Fruit fly (Drosophila melanogaster): ENCODE measurements around the gene ssp2.

ssp2 gene

dm6 chr3L:13919794-13920631 is 45.0 kb upstream of the ssp2 start (continued):
- TF ChIP-seq crol (GFP tag; IDR thresholded peaks at IDR 0.05) (peak; percentile 91), CG6765 (GFP tag; optimal IDR thresholded peaks at IDR 0.05) (peak; percentile 86), CG6254 (GFP tag; optimal IDR thresholded peaks at IDR 0.05) (peak; percentile 89), Adf1 (GFP tag; IDR thresholded peaks at IDR 0.05) (peak; percentile 5), CG13894 (tag; optimal IDR thresholded peaks at IDR 0.05) (peak; percentile 67), ind (GFP tag; optimal IDR thresholded peaks at IDR 0.05) (peak; percentile 92), CG34422 (GFP tag; IDR thresholded peaks at IDR 0.05) (peak; percentile 69; the same call in 2 of the 3 replicates), CG10654 (GFP tag; optimal IDR thresholded peaks at IDR 0.05) (peak; percentile 86), gt (GFP tag; IDR thresholded peaks at IDR 0.05) (peak; percentile 54; the same call in 1 of the 2 replicates), amos (GFP tag; IDR thresholded peaks at IDR 0.05; ENCODE audit: partially characterized antibody) (peak; percentile 30; the same call in 1 of the 2 replicates), dpn (GFP tag; optimal IDR thresholded peaks at IDR 0.05) (peak; percentile 90 to 92), CG2875 (GFP tag; optimal IDR thresholded peaks at IDR 0.05) (peak; percentile 84), CG17359 (tag; optimal IDR thresholded peaks at IDR 0.05) (peak; percentile 87), CG4854 (GFP tag; optimal IDR thresholded peaks at IDR 0.05) (peak; percentile 72), Hmx (GFP tag; optimal IDR thresholded peaks at IDR 0.05) (peak; percentile 75), CG10959 (GFP tag; IDR thresholded peaks at IDR 0.05) (peak; percentile 38; the same call in 1 of the 2 replicates), GATAe (GFP tag; conservative IDR thresholded peaks at IDR 0.05) (peak; percentile 48; the same call in 1 of the 2 replicates), CG15011 (GFP tag; optimal IDR thresholded peaks at IDR 0.05) (peak; percentile 89), lola (GFP tag; optimal IDR thresholded peaks at IDR 0.05) (peak in 1 of 3 experiments; percentile 96), h (optimal IDR thresholded peaks at IDR 0.05) (no peak), CG30431 (GFP tag; optimal IDR thresholded peaks at IDR 0.05) (peak; percentile 84), CG32767 (GFP tag; IDR thresholded peaks at IDR 0.05) (peak; percentile 48), CG11247 (GFP tag; IDR thresholded peaks at IDR 0.05) (peak; percentile 53), H15 (GFP tag; IDR thresholded peaks at IDR 0.05) (peak; percentile 78), CG10979 (tag; optimal IDR thresholded peaks at IDR 0.05) (peak; percentile 97), pzg (GFP tag; optimal IDR thresholded peaks at IDR 0.05) (peak; percentile 2), insv (GFP tag; optimal IDR thresholded peaks at IDR 0.05) (peak; percentile 67 to 94), CG8765 (GFP tag; IDR thresholded peaks at IDR 0.05) (peak; percentile 41; the same call in 1 of the 2 replicates), chif (GFP tag; optimal IDR thresholded peaks at IDR 0.05) (peak; percentile 89 to 92), corto (GFP tag; optimal IDR thresholded peaks at IDR 0.05) (no peak), CG9797 (GFP tag; optimal IDR thresholded peaks at IDR 0.05) (no peak), bsh (GFP tag; optimal IDR thresholded peaks at IDR 0.05) (peak; percentile 46 to 90), kah (GFP tag; optimal IDR thresholded peaks at IDR 0.05) (peak; percentile 46), CG13775 (GFP tag; optimal IDR thresholded peaks at IDR 0.05) (peak; percentile 92), CG12659 (GFP tag; optimal IDR thresholded peaks at IDR 0.05) (peak; percentile 95), CG7987 (GFP tag; optimal IDR thresholded peaks at IDR 0.05) (peak; percentile 42), CG17829 (tag; optimal IDR thresholded peaks at IDR 0.05) (peak; percentile 94), BtbVII (GFP tag; optimal IDR thresholded peaks at IDR 0.05) (peak; percentile 94), Usf (GFP tag; optimal IDR thresholded peaks at IDR 0.05) (peak; percentile 85), ken (GFP tag; IDR thresholded peaks at IDR 0.05) (peak; percentile 66), CG10267 (tag; optimal IDR thresholded peaks at IDR 0.05) (peak; percentile 91), CG2129 (GFP tag; IDR thresholded peaks at IDR 0.05; ENCODE audit: partially characterized antibody) (no peak), CG14710 (tag; optimal IDR thresholded peaks at IDR 0.05) (peak; percentile 95), maf-S (GFP tag; optimal IDR thresholded peaks at IDR 0.05) (peak; percentile 85), Atf-2 (GFP tag; optimal IDR thresholded peaks at IDR 0.05) (peak; percentile 92), Hand (GFP tag; optimal IDR thresholded peaks at IDR 0.05) (peak; percentile 87), CG2202 (tag; optimal IDR thresholded peaks at IDR 0.05) (peak; percentile 86), CG12155 (GFP tag; optimal IDR thresholded peaks at IDR 0.05) (peak; percentile 89)
